Worm (Caenorhabditis elegans) whole organism, midembryonic: Measurements from ENCODE around the gene cua-1.

ENCODE experiments used
- T22C8.4 ChIP-seq: fragments of 200-800 bp; sonication (Bioruptor generic); IDR thresholded peaks from 2 replicates; pipeline ENCODE4 v1.3.6; 2022; ENCODE audit warnings: missing genetic modification characterization, missing compliant biosample characterization
- cog-1 ChIP-seq: sonication (generic microtip); optimal IDR thresholded peaks from 2 replicates; lab custom pipeline; 2016; ENCODE audit warnings: missing genetic modification characterization, missing compliant biosample characterization
- flt-1 ChIP-seq: fragments of 200-800 bp; sonication (Bioruptor generic); IDR thresholded peaks from 2 replicates; pipeline ENCODE4 v1.3.6; 2022; ENCODE audit warnings: missing genetic modification characterization, missing compliant biosample characterization
- klf-2 ChIP-seq: fragments of 200-800 bp; sonication (Bioruptor generic); conservative IDR thresholded peaks from 2 replicates; pipeline ENCODE4 v1.3.6; 2022; ENCODE audit warnings: missing genetic modification reagents, missing genetic modification characterization, missing compliant biosample characterization
- med-1 ChIP-seq: sonication (generic microtip); optimal IDR thresholded peaks from 2 replicates; lab custom pipeline; 2017; ENCODE audit warnings: missing genetic modification characterization, mild to moderate bottlenecking, missing compliant biosample characterization, antibody characterized with exemption, missing genetic modification reagents; ENCODE audit not compliant: insufficient read depth
- ref-1 ChIP-seq: fragments of 200-800 bp; sonication (Bioruptor generic); conservative IDR thresholded peaks from 2 replicates; pipeline ENCODE4 v1.3.6; 2022; ENCODE audit warnings: missing genetic modification reagents, missing genetic modification characterization, missing compliant biosample characterization
- tab-1 ChIP-seq: fragments of 200-800 bp; sonication (Bioruptor generic); IDR thresholded peaks from 2 replicates; pipeline ENCODE4 v1.3.6; 2022; ENCODE audit warnings: missing genetic modification characterization, missing compliant biosample characterization
- ztf-23 ChIP-seq: fragments of 200-800 bp; sonication (Bioruptor generic); IDR thresholded peaks from 2 replicates; pipeline ENCODE4 v1.3.6; 2022; ENCODE audit warnings: missing genetic modification reagents, missing genetic modification characterization, missing compliant biosample characterization
- ztf-29 ChIP-seq: fragments of 200-800 bp; sonication (Bioruptor generic); IDR thresholded peaks from 2 replicates; pipeline ENCODE4 v1.3.6; 2022; ENCODE audit warnings: missing genetic modification reagents, missing genetic modification characterization, missing compliant biosample characterization

Gene cua-1

DNA sequence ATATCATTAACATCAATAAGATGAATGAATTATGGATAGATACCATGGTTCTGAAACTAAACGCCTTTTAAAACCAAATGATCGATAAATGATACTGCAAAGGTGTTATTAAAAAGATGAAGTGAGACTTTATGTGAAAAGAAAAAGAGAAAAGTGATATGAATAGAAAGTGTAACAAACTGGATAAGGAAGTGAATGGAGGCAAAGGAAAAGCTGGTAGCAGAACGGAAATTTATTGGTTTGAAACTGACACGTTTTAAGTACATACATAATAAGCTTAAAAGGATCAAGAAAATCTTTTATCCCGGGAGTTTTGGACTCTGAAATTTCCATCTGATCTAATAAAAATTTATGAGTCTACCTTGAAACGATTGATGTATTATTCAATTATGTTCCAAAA, 25.4 kb downstream of the cua-1 start, which contains the start of gene bli-5:
Gene bli-5, minus strand, starts transcription at position 101 of the 400 bp plus-strand sequence.
- no peak for TF ChIP-seq ztf-23 (GFP tag; lab: Robert Waterston, UW)
- TF ChIP-seq tab-1 (GFP tag; lab: Robert Waterston, UW): no peak
- TF ChIP-seq med-1: no peak
- no peak for TF ChIP-seq klf-2 (GFP tag; lab: Robert Waterston, UW)
- no peak for TF ChIP-seq T22C8.4 (GFP tag; lab: Robert Waterston, UW)
- TF ChIP-seq ztf-29 (GFP tag; lab: Robert Waterston, UW): no peak
- no peak for TF ChIP-seq cog-1 (tag; lab: Kevin White, UChicago)
- TF ChIP-seq flt-1 (GFP tag; lab: Robert Waterston, UW): no peak
- no peak for TF ChIP-seq ref-1 (GFP tag; lab: Robert Waterston, UW)

DNA sequence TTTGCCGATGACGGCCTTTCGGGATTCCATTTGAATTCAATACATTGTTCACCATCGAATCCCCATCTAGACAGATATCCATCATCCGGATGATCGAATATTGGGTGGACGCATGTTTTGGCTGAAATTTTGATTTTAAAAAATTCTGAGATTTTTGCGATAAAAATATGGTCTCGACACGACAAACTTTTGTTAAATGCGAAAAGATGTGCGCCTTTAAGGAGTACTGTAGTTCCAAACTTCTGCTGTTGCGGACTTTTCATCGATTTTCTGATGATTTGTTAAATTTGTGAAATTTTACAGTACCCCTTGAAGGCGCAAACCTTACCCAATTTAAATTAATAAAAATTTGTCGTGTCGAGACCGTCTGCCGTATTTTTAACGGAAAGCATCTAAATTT, 27.3 kb downstream of the cua-1 start:
- TF ChIP-seq T22C8.4 (GFP tag; lab: Robert Waterston, UW) (no peak), cog-1 (tag; lab: Kevin White, UChicago) (no peak), ztf-23 (GFP tag; lab: Robert Waterston, UW) (no peak), tab-1 (GFP tag; lab: Robert Waterston, UW) (no peak), klf-2 (GFP tag; lab: Robert Waterston, UW) (no peak), ztf-29 (GFP tag; lab: Robert Waterston, UW) (no peak), flt-1 (GFP tag; lab: Robert Waterston, UW) (no peak), ref-1 (GFP tag; lab: Robert Waterston, UW) (no peak), med-1 (no peak)

DNA sequence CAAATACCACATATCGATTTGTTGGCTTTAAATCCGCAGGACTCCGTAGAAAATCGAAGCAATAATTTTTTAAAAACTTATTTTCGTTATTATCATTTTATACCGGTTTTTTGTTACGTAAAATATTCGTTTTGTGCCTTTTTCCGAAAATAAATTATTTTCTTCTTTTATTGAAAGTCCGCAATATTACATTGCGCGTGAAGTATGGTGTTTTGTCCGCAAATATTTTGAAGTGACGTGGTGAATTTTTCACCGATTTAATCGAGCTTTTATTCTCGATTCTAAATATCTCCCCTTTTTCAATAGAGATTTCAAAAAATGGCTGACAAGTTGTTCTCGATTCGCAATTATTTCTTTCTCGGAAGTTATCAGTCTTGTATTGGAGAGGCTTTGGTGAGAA, 29.1 kb downstream of the cua-1 start, which contains the start of gene cope-1:
Gene cope-1, plus strand, starts transcription at position 229 of the 400 bp plus-strand sequence.
- no peak for TF ChIP-seq T22C8.4 (GFP tag; lab: Robert Waterston, UW)
- no peak for TF ChIP-seq ztf-23 (GFP tag; lab: Robert Waterston, UW)
- TF ChIP-seq cog-1 (tag; lab: Kevin White, UChicago): no peak
- TF ChIP-seq tab-1 (GFP tag; lab: Robert Waterston, UW): no peak
- TF ChIP-seq klf-2 (GFP tag; lab: Robert Waterston, UW): no peak
- TF ChIP-seq flt-1 (GFP tag; lab: Robert Waterston, UW): no peak
- TF ChIP-seq ztf-29 (GFP tag; lab: Robert Waterston, UW): no peak
- TF ChIP-seq ref-1 (GFP tag; lab: Robert Waterston, UW): no peak
- no peak for TF ChIP-seq med-1

DNA sequence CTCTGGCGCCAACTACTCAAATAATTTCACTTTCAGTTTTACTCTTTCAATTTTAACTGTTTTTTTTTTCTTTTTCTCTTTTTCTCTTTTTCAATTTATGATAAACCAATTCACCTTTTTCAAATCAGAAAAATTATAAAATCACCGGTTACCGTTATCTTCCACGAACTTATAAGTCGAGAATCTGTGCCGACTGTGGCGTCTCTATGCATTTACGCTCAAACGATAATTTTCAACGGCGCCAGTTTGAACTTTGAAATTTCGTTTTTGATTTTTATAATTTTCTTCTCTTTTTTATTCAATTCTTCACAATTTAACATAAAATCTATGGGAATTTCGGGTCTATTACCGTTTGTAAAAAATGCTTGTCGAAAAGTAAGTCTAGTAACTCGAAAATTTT, 31.7 kb downstream of the cua-1 start, which contains the start of gene exo-1:
Gene exo-1, plus strand, starts transcription at position 101 of the 400 bp plus-strand sequence.
- TF ChIP-seq med-1 (no peak), ref-1 (GFP tag; lab: Robert Waterston, UW) (no peak), ztf-29 (GFP tag; lab: Robert Waterston, UW) (no peak), T22C8.4 (GFP tag; lab: Robert Waterston, UW) (no peak), klf-2 (GFP tag; lab: Robert Waterston, UW) (no peak), cog-1 (tag; lab: Kevin White, UChicago) (no peak), flt-1 (GFP tag; lab: Robert Waterston, UW) (no peak), ztf-23 (GFP tag; lab: Robert Waterston, UW) (no peak), tab-1 (GFP tag; lab: Robert Waterston, UW) (no peak)

DNA sequence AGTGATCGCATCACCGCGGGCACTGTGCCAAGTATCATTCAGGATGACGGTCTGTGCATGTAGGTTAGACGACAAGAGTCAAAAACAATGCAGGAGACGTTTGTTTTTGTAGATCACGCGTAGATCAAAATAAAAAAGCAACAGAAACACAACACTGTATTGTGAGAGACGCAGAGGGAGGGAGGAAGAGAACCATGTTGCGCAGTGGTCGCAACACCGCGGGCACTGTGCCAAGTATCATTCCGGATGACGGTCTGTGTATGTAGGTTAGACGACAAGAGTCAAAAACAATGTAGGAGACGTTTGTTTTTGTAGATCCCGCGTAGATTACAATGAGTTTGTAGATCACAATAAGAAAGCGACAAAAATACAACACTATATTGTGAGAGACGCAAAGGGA, 36.1 kb downstream of the cua-1 start:
- TF ChIP-seq med-1 (no peak), ref-1 (GFP tag; lab: Robert Waterston, UW) (no peak), flt-1 (GFP tag; lab: Robert Waterston, UW) (no peak), ztf-23 (GFP tag; lab: Robert Waterston, UW) (no peak)

DNA sequence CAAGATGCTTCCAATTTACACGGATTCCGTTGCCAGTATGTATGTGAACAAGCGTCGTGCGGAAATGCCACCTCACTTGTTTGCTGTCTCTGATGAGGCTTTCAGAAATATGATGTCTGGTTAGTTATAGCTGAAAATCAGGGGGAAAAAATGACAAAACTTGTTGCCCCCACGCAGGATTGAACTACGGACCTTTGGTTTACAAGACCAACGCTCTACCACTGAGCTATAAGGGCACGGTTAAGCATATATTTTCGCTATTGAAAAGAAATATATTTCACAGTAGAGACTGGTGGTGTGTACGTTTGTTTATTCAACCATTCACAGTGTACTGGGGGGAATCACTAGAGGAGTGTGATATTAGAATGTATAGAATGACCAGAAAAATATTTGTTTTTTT, 43.9 kb downstream of the cua-1 start:
- TF ChIP-seq T22C8.4 (GFP tag; lab: Robert Waterston, UW): no peak

DNA sequence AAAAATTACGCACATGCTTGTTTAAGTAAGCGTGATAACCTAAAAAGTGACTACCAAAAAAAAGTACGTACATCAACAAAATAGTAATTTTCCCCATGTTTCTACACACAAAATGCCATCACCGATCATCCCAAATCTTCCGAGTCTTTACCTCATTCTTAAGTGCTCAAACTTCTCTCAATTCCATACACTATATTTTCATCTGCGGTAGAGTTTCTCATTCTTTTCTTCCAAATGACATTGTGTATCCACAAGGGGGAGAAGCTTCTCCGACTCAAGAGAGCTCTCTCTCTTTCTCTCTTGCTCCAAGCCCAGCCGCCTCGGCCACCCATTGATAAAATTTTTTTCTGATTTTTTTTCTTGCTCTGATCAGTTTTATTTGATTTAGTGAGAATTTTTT, 45.6 kb downstream of the cua-1 start, which contains the start of gene myo-6:
Gene myo-6, plus strand, starts transcription at position 301 of the 400 bp plus-strand sequence.
- TF ChIP-seq ztf-29 (GFP tag; lab: Robert Waterston, UW) (no peak), klf-2 (GFP tag; lab: Robert Waterston, UW) (no peak), med-1 (no peak), flt-1 (GFP tag; lab: Robert Waterston, UW) (no peak), ref-1 (GFP tag; lab: Robert Waterston, UW) (no peak), ztf-23 (GFP tag; lab: Robert Waterston, UW) (no peak)

DNA sequence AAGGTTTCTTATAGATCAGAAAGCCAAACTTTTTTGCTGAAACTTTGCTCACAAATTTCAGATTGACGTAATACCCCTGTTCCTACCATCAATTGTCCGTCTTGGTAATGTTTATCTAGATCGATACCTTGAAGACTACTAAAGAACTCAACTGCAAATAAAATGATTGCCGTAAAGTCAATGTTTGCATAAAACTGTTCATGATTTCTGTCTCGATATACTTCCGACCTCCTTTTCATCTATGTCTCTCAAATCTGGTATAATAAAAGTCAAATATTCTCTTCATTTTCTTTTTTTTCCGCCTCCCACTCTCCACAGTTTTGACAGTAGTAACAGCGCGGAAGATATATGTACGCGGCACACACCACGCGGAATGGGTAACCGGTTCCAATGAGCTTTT, 49.6 kb downstream of the cua-1 start, which contains the start of gene nas-1:
Gene nas-1, plus strand, starts transcription at position 301 of the 400 bp plus-strand sequence.
- TF ChIP-seq ztf-23 (GFP tag; lab: Robert Waterston, UW): no peak
- no peak for TF ChIP-seq ref-1 (GFP tag; lab: Robert Waterston, UW)
- no peak for TF ChIP-seq T22C8.4 (GFP tag; lab: Robert Waterston, UW)
- no peak for TF ChIP-seq klf-2 (GFP tag; lab: Robert Waterston, UW)
- no peak for TF ChIP-seq ztf-29 (GFP tag; lab: Robert Waterston, UW)
- no peak for TF ChIP-seq cog-1 (tag; lab: Kevin White, UChicago)
- no peak for TF ChIP-seq tab-1 (GFP tag; lab: Robert Waterston, UW)
- TF ChIP-seq med-1: no peak
- TF ChIP-seq flt-1 (GFP tag; lab: Robert Waterston, UW): no peak

DNA sequence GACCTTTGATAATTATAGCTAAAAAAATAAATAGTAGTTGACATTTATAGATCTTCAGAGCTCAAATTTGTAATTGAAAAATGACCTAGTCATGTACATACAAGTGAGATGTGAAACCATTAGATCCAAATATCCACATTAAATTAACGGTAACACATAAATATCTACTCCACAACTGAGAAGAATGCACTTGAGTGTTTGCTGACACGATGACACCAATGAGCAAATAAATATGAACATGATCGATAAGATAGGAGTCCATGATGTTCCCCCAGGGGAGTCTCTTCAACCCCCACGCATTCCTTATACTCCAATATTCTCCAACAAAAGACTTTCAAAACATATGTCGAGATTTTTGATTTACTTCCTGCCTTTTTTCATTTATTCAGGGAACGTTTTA, 50.7 kb downstream of the cua-1 start, which contains the start of gene ttr-52:
Gene ttr-52, plus strand, starts transcription at position 301 of the 400 bp plus-strand sequence.
- no peak for TF ChIP-seq med-1
- no peak for TF ChIP-seq ztf-29 (GFP tag; lab: Robert Waterston, UW)
- TF ChIP-seq tab-1 (GFP tag; lab: Robert Waterston, UW): no peak
- no peak for TF ChIP-seq T22C8.4 (GFP tag; lab: Robert Waterston, UW)
- no peak for TF ChIP-seq ztf-23 (GFP tag; lab: Robert Waterston, UW)
- TF ChIP-seq flt-1 (GFP tag; lab: Robert Waterston, UW): no peak
- no peak for TF ChIP-seq ref-1 (GFP tag; lab: Robert Waterston, UW)
- no peak for TF ChIP-seq cog-1 (tag; lab: Kevin White, UChicago)
- no peak for TF ChIP-seq klf-2 (GFP tag; lab: Robert Waterston, UW)
